Worm (Caenorhabditis elegans) whole organism, L3 larva: ENCODE results near the gene T01G6.10.

Source experiments
- R02D3.7 ChIP-seq: fragments of 150-350 bp; optimal IDR thresholded peaks from 2 replicates; lab custom pipeline; 2014; ENCODE audit warnings: missing biosample characterization, missing genetic modification characterization
- ZK546.5 ChIP-seq: sonication (generic microtip); optimal IDR thresholded peaks from 2 replicates; lab custom pipeline; 2017; ENCODE audit warnings: missing biosample characterization, missing genetic modification characterization
- aly-2 ChIP-seq: fragments of 150-350 bp; optimal IDR thresholded peaks from 2 replicates; lab custom pipeline; 2014; ENCODE audit warnings: missing biosample characterization, missing genetic modification characterization
- ceh-16 ChIP-seq: sonication (generic microtip); optimal IDR thresholded peaks from 2 replicates; lab custom pipeline; 2017; ENCODE audit warnings: missing biosample characterization, missing genetic modification characterization
- ceh-9 ChIP-seq: sonication (generic microtip); optimal IDR thresholded peaks from 2 replicates; lab custom pipeline; 2018; ENCODE audit warnings: missing biosample characterization, missing genetic modification characterization
- daf-12 ChIP-seq: fragments of 150-350 bp; optimal IDR thresholded peaks from 2 replicates; lab custom pipeline; 2014; ENCODE audit warnings: missing biosample characterization, missing genetic modification reagents, missing genetic modification characterization
- egl-27 ChIP-seq: sonication (generic microtip); optimal IDR thresholded peaks from 4 replicates; lab custom pipeline; 2017; ENCODE audit warnings: missing biosample characterization, missing genetic modification reagents, missing genetic modification characterization
- egl-5 ChIP-seq: fragments of 150-350 bp; optimal IDR thresholded peaks from 2 replicates; lab custom pipeline; 2017; ENCODE audit warnings: missing biosample characterization, missing genetic modification reagents, missing genetic modification characterization, inconsistent platforms
- elt-1 ChIP-seq: fragments of 150-350 bp; optimal IDR thresholded peaks from 2 replicates; lab custom pipeline; 2014; ENCODE audit warnings: missing biosample characterization, missing genetic modification characterization
- elt-2 ChIP-seq: sonication (generic microtip); optimal IDR thresholded peaks from 2 replicates; lab custom pipeline; 2016; ENCODE audit warnings: missing genetic modification reagents, mild to moderate bottlenecking, missing genetic modification characterization, missing compliant biosample characterization
- elt-3 ChIP-seq, 3 experiments: fragments of 150-350 bp in 1 of 3; sonication (generic microtip) in 2 of 3; optimal IDR thresholded peaks; 2 replicates in 2 of 3; 4 replicates in 1 of 3; lab custom pipeline; 2014 to 2017; ENCODE audit warnings: missing biosample characterization in 3 of 3, missing genetic modification characterization in 3 of 3
- eor-1 ChIP-seq, 2 experiments: fragments of 150-350 bp; optimal IDR thresholded peaks; 2 replicates each; lab custom pipeline; 2014 to 2018; ENCODE audit warnings: missing biosample characterization in 2 of 2, missing genetic modification characterization in 2 of 2
- fkh-10 ChIP-seq: sonication (generic microtip); optimal IDR thresholded peaks from 2 replicates; lab custom pipeline; 2017; ENCODE audit warnings: missing biosample characterization, missing genetic modification reagents, missing genetic modification characterization
- fkh-2 ChIP-seq: fragments of 150-350 bp; optimal IDR thresholded peaks from 2 replicates; lab custom pipeline; 2014; ENCODE audit warnings: missing biosample characterization, missing genetic modification reagents, missing genetic modification characterization
- fos-1 ChIP-seq: fragments of 150-350 bp; optimal IDR thresholded peaks from 2 replicates; lab custom pipeline; 2014; ENCODE audit warnings: missing biosample characterization, missing genetic modification characterization
- hmg-11 ChIP-seq: sonication (generic microtip); optimal IDR thresholded peaks from 2 replicates; lab custom pipeline; 2016; ENCODE audit warnings: missing genetic modification characterization, missing compliant biosample characterization
- jun-1 ChIP-seq: fragments of 150-350 bp; optimal IDR thresholded peaks from 2 replicates; lab custom pipeline; 2014; ENCODE audit warnings: missing biosample characterization, missing genetic modification reagents, missing genetic modification characterization
- lin-15B ChIP-seq: fragments of 150-350 bp; optimal IDR thresholded peaks from 2 replicates; lab custom pipeline; 2014; ENCODE audit warnings: missing biosample characterization, missing genetic modification characterization
- lin-39 ChIP-seq: fragments of 150-350 bp; optimal IDR thresholded peaks from 2 replicates; lab custom pipeline; 2018; ENCODE audit warnings: missing biosample characterization, missing genetic modification reagents, missing genetic modification characterization
- lsy-12 ChIP-seq: sonication (generic microtip); optimal IDR thresholded peaks from 2 replicates; lab custom pipeline; 2016; ENCODE audit warnings: mild to moderate bottlenecking, missing genetic modification characterization, missing compliant biosample characterization
- mml-1 ChIP-seq: fragments of 150-350 bp; sonication (generic microtip); optimal IDR thresholded peaks from 3 replicates; lab custom pipeline; 2014; ENCODE audit warnings: missing biosample characterization, missing genetic modification characterization
- nhr-11 ChIP-seq: fragments of 150-350 bp; optimal IDR thresholded peaks from 2 replicates; lab custom pipeline; 2014; ENCODE audit warnings: missing biosample characterization, missing genetic modification characterization
- nhr-12 ChIP-seq: fragments of 150-350 bp; optimal IDR thresholded peaks from 2 replicates; lab custom pipeline; 2014; ENCODE audit warnings: missing biosample characterization, missing genetic modification characterization
- nhr-23 ChIP-seq: fragments of 150-350 bp; optimal IDR thresholded peaks from 2 replicates; lab custom pipeline; 2014; ENCODE audit warnings: missing biosample characterization, missing genetic modification reagents, missing genetic modification characterization
- nhr-25 ChIP-seq: sonication (generic microtip); optimal IDR thresholded peaks from 2 replicates; lab custom pipeline; 2017; ENCODE audit warnings: missing biosample characterization, missing genetic modification characterization
- nhr-28 ChIP-seq: fragments of 150-350 bp; optimal IDR thresholded peaks from 2 replicates; lab custom pipeline; 2014; ENCODE audit warnings: missing biosample characterization, missing genetic modification characterization
- nhr-67 ChIP-seq: fragments of 150-350 bp; optimal IDR thresholded peaks from 2 replicates; lab custom pipeline; 2014; ENCODE audit warnings: missing biosample characterization, missing genetic modification characterization
- nhr-76 ChIP-seq: fragments of 150-350 bp; sonication (generic microtip); optimal IDR thresholded peaks from 5 replicates; lab custom pipeline; 2014; ENCODE audit warnings: missing biosample characterization, missing genetic modification characterization
- nhr-77 ChIP-seq: fragments of 150-350 bp; optimal IDR thresholded peaks from 2 replicates; lab custom pipeline; 2014; ENCODE audit warnings: missing biosample characterization, missing genetic modification characterization
- pha-4 ChIP-seq: fragments of 150-350 bp; optimal IDR thresholded peaks from 2 replicates; lab custom pipeline; 2014; ENCODE audit warnings: missing biosample characterization, missing genetic modification reagents, missing genetic modification characterization
- pqm-1 ChIP-seq: fragments of 150-350 bp; optimal IDR thresholded peaks from 2 replicates; lab custom pipeline; 2017; ENCODE audit warnings: missing biosample characterization, missing genetic modification characterization, inconsistent platforms
- sea-2 ChIP-seq: fragments of 150-350 bp; sonication (generic microtip); optimal IDR thresholded peaks from 4 replicates; lab custom pipeline; 2014; ENCODE audit warnings: missing biosample characterization, missing genetic modification reagents, missing genetic modification characterization
- skn-1 ChIP-seq: fragments of 150-350 bp; optimal IDR thresholded peaks from 2 replicates; lab custom pipeline; 2014; ENCODE audit warnings: missing biosample characterization, missing genetic modification characterization
- snpc-4 ChIP-seq: fragments of 150-350 bp; optimal IDR thresholded peaks from 2 replicates; lab custom pipeline; 2014; ENCODE audit warnings: missing biosample characterization, missing genetic modification characterization
- tbx-2 ChIP-seq: sonication (generic microtip); optimal IDR thresholded peaks from 2 replicates; lab custom pipeline; 2016; ENCODE audit warnings: mild to moderate bottlenecking, missing genetic modification characterization, missing compliant biosample characterization
- unc-39 ChIP-seq: sonication (generic microtip); optimal IDR thresholded peaks from 4 replicates; lab custom pipeline; 2017; ENCODE audit warnings: missing biosample characterization, missing genetic modification characterization
- unc-62 ChIP-seq: fragments of 150-350 bp; sonication (generic microtip); optimal IDR thresholded peaks from 4 replicates; lab custom pipeline; 2014; ENCODE audit warnings: missing biosample characterization, missing genetic modification reagents, missing genetic modification characterization
- ztf-11 ChIP-seq: fragments of 150-350 bp; optimal IDR thresholded peaks from 2 replicates; lab custom pipeline; 2014; ENCODE audit warnings: missing biosample characterization, missing genetic modification characterization
- ztf-4 ChIP-seq: fragments of 150-350 bp; optimal IDR thresholded peaks from 2 replicates; lab custom pipeline; 2014; ENCODE audit warnings: missing biosample characterization, missing genetic modification characterization

T01G6.10 gene

DNA sequence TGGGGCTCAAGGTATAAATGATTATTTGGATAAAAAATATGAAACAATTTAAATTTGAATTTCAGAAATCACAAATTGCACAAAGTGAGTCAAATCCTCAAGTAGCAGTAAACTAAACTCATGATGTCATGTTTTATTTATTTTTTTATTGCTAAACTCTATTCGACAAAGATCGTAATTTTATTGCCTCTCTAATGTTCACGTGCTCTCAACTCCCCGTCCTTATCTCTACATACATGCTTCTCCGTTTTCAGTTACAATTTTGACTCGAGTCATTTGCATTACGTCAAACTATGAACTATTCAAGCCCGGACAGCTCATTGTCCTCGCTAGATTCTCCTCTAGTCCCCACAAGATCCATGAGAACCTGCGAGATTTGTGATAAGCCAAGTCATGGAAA lies 28.5 kb downstream of the T01G6.10 start, which contains the start of gene nhr-99:
Gene nhr-99 (plus strand): TSS at position 263 of the 400 bp plus-strand sequence.
- no peak for TF ChIP-seq daf-12
- TF ChIP-seq pha-4 (tag; lab: Kevin White, UChicago): peak; percentile 38
- no peak for TF ChIP-seq unc-39
- TF ChIP-seq lin-39 (tag; lab: Kevin White, UChicago): no peak
- TF ChIP-seq jun-1: peak; percentile 62
- TF ChIP-seq fkh-10 (GFP tag; lab: Kevin White, UChicago): no peak
- TF ChIP-seq lsy-12 (tag; lab: Kevin White, UChicago): no peak
- peak; percentile 85 for TF ChIP-seq pqm-1 (tag; lab: Kevin White, UChicago)
- no peak for TF ChIP-seq lin-15B (tag; lab: Kevin White, UChicago)
- TF ChIP-seq elt-2: peak; percentile 73
- no peak for TF ChIP-seq R02D3.7 (tag; lab: Kevin White, UChicago)
- no peak for TF ChIP-seq hmg-11 (tag; lab: Kevin White, UChicago)

DNA sequence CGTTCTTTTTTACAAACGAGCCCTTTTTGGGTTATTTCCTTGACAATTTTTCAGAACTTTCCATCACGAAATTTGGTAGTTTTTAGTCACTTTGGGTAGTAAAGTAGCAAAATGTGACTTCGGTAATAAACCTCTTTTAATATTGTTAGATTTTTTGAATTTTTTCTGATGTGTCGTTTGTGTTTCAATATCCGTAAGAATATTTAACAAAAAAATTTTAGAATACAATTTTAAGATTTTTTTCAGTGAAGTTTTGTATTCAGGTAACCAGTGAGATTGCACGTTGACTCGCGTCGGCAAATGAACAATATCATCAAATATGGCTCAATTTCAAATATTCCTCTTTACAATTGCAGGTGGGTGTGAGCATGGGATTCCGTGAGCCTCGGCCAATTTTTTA lies 30.4 kb downstream of the T01G6.10 start, which contains the start of gene srt-31:
Gene srt-31 (plus strand): TSS at position 301 of the 400 bp plus-strand sequence.
- TF ChIP-seq ceh-9 (tag; lab: Kevin White, UChicago): no peak
- no peak for TF ChIP-seq unc-39
- TF ChIP-seq eor-1 (tag; optimal IDR thresholded peaks at IDR 0.05; lab: Kevin White, UChicago): no peak
- no peak for TF ChIP-seq ztf-4 (tag; lab: Kevin White, UChicago)
- no peak for TF ChIP-seq sea-2
- TF ChIP-seq nhr-77 (tag; lab: Kevin White, UChicago): no peak
- no peak for TF ChIP-seq aly-2 (tag; lab: Kevin White, UChicago)
- no peak for TF ChIP-seq snpc-4 (tag; lab: Kevin White, UChicago)
- TF ChIP-seq unc-62 (GFP tag; lab: Kevin White, UChicago): no peak
- TF ChIP-seq nhr-67: no peak
- TF ChIP-seq ZK546.5 (tag; lab: Kevin White, UChicago): no peak
- no peak for TF ChIP-seq nhr-11 (tag; lab: Kevin White, UChicago)

- TF ChIP-seq elt-1 (tag; lab: Kevin White, UChicago) (no peak), hmg-11 (tag; lab: Kevin White, UChicago) (no peak), ceh-16 (no peak), ztf-11 (tag; lab: Kevin White, UChicago) (no peak), fos-1 (tag; lab: Kevin White, UChicago) (no peak), nhr-23 (tag; lab: Kevin White, UChicago) (no peak), ceh-9 (tag; lab: Kevin White, UChicago) (no peak), fkh-2 (tag; lab: Kevin White, UChicago) (no peak), egl-5 (tag; lab: Kevin White, UChicago) (no peak), nhr-12 (tag; lab: Kevin White, UChicago) (no peak), pqm-1 (tag; lab: Kevin White, UChicago) (no peak), snpc-4 (tag; lab: Kevin White, UChicago) (no peak), egl-27 (tag; lab: Kevin White, UChicago) (no peak), ZK546.5 (tag; lab: Kevin White, UChicago) (no peak), tbx-2 (tag; lab: Kevin White, UChicago) (no peak)
Observed at ce11 chrV:468460-468859, 34.6 kb downstream of the T01G6.10 start, which contains the start of gene srbc-57. Gene srbc-57, minus strand, starts transcription at chrV:468560.

ce11 chrV:467507-467906 lies 35.5 kb downstream of the T01G6.10 start:
- TF ChIP-seq ztf-4 (tag; lab: Kevin White, UChicago) (no peak), jun-1 (no peak), nhr-25 (tag; lab: Kevin White, UChicago) (no peak), egl-5 (tag; lab: Kevin White, UChicago) (no peak), daf-12 (no peak), ztf-11 (tag; lab: Kevin White, UChicago) (no peak), pha-4 (tag; lab: Kevin White, UChicago) (no peak), nhr-76 (tag; lab: Kevin White, UChicago) (no peak), skn-1 (tag; lab: Kevin White, UChicago) (no peak), lin-15B (tag; lab: Kevin White, UChicago) (no peak), nhr-28 (tag; lab: Kevin White, UChicago) (no peak), nhr-23 (tag; lab: Kevin White, UChicago) (no peak), aly-2 (tag; lab: Kevin White, UChicago) (no peak), mml-1 (tag; lab: Kevin White, UChicago) (no peak), hmg-11 (tag; lab: Kevin White, UChicago) (no peak), elt-3 (tag; optimal IDR thresholded peaks at IDR 0.05; lab: Kevin White, UChicago) (no peak)
